Worm (Caenorhabditis elegans): ENCODE measurements around the gene twk-31.

The twk-31 gene

ce11 chrIII:11392740-11393139, 17.7 kb upstream of the twk-31 start:
- no peak for TF ChIP-seq unc-39 (tag; optimal IDR thresholded peaks at IDR 0.05)
- TF ChIP-seq ceh-9 (tag; optimal IDR thresholded peaks at IDR 0.05) = no peak
- no peak for TF ChIP-seq skn-1 (tag; optimal IDR thresholded peaks at IDR 0.05)
- TF ChIP-seq egl-5 (tag; optimal IDR thresholded peaks at IDR 0.05) = no peak
- TF ChIP-seq ztf-11 (tag; optimal IDR thresholded peaks at IDR 0.05) = no peak
- TF ChIP-seq ZK546.5 (tag; optimal IDR thresholded peaks at IDR 0.05) = no peak
- TF ChIP-seq fkh-10 (GFP tag; optimal IDR thresholded peaks at IDR 0.05) = no peak

ce11 chrIII:11393162-11393561, 17.3 kb upstream of the twk-31 start, which contains the start of gene nlp-21:
TSS of gene nlp-21 (minus strand) at chrIII:11393262.
- TF ChIP-seq lsy-12 (tag; optimal IDR thresholded peaks at IDR 0.05) = no peak
- TF ChIP-seq egl-5 (tag; optimal IDR thresholded peaks at IDR 0.05) = no peak
- no peak for TF ChIP-seq unc-62 (GFP tag; optimal IDR thresholded peaks at IDR 0.05)
- TF ChIP-seq nhr-77 (tag; optimal IDR thresholded peaks at IDR 0.05) = no peak
- no peak for TF ChIP-seq daf-12 (tag; optimal IDR thresholded peaks at IDR 0.05)

- no peak for TF ChIP-seq tbx-2 (tag; optimal IDR thresholded peaks at IDR 0.05)
- no peak for TF ChIP-seq ceh-82 (tag; optimal IDR thresholded peaks at IDR 0.05)
- TF ChIP-seq daf-12 (tag; optimal IDR thresholded peaks at IDR 0.05) = no peak
- TF ChIP-seq sea-2 (GFP tag; optimal IDR thresholded peaks at IDR 0.05) = no peak
- no peak for TF ChIP-seq nhr-76 (tag; optimal IDR thresholded peaks at IDR 0.05)
- no peak for TF ChIP-seq nhr-43 (tag; optimal IDR thresholded peaks at IDR 0.05; ENCODE audit: poor library complexity, severe bottlenecking)
Observed at ce11 chrIII:11397499-11397898, 13.0 kb upstream of the twk-31 start, which contains the start of gene Y47D3B.3. TSS of gene Y47D3B.3 (plus strand) at chrIII:11397799.

ce11 chrIII:11402717-11403116, 7.8 kb upstream of the twk-31 start, which contains the start of gene Y47D3B.12:
TSS of gene Y47D3B.12 (plus strand) at chrIII:11403017.
- no peak for TF ChIP-seq eor-1 (tag; optimal IDR thresholded peaks at IDR 0.05)
- no peak for TF ChIP-seq ceh-82 (tag; optimal IDR thresholded peaks at IDR 0.05)
- no peak for TF ChIP-seq nhr-77 (tag; optimal IDR thresholded peaks at IDR 0.05)
- TF ChIP-seq mdl-1 (tag; optimal IDR thresholded peaks at IDR 0.05) = no peak
- no peak for TF ChIP-seq unc-62 (GFP tag; optimal IDR thresholded peaks at IDR 0.05)
- TF ChIP-seq jun-1 (tag; optimal IDR thresholded peaks at IDR 0.05) = no peak
- TF ChIP-seq pha-4 (tag; optimal IDR thresholded peaks at IDR 0.05) = no peak
- no peak for TF ChIP-seq tbx-2 (tag; optimal IDR thresholded peaks at IDR 0.05)
- no peak for TF ChIP-seq lin-39 (tag; optimal IDR thresholded peaks at IDR 0.05)
- no peak for TF ChIP-seq unc-39 (tag; optimal IDR thresholded peaks at IDR 0.05)
- TF ChIP-seq pqm-1 (tag; optimal IDR thresholded peaks at IDR 0.05) = no peak
- TF ChIP-seq ztf-4 (tag; optimal IDR thresholded peaks at IDR 0.05) = no peak
- no peak for TF ChIP-seq nhr-11 (tag; optimal IDR thresholded peaks at IDR 0.05)
- TF ChIP-seq lin-15B (tag; optimal IDR thresholded peaks at IDR 0.05) = no peak
- TF ChIP-seq fkh-2 (tag; optimal IDR thresholded peaks at IDR 0.05) = no peak
- TF ChIP-seq nhr-237 (tag; optimal IDR thresholded peaks at IDR 0.05) = no peak
- no peak for TF ChIP-seq ztf-11 (tag; optimal IDR thresholded peaks at IDR 0.05)

- no peak for TF ChIP-seq egl-5 (tag; optimal IDR thresholded peaks at IDR 0.05)
- no peak for TF ChIP-seq nhr-25 (tag; optimal IDR thresholded peaks at IDR 0.05)
- no peak for TF ChIP-seq R02D3.7 (tag; optimal IDR thresholded peaks at IDR 0.05)
- TF ChIP-seq aly-2 (tag; optimal IDR thresholded peaks at IDR 0.05) = no peak
Observed at ce11 chrIII:11405049-11405448, 5.4 kb upstream of the twk-31 start, which contains the start of gene Y47D3B.4. TSS of gene Y47D3B.4 (plus strand) at chrIII:11405349.

- no peak for TF ChIP-seq fos-1 (tag; optimal IDR thresholded peaks at IDR 0.05)
- no peak for TF ChIP-seq sea-2 (GFP tag; optimal IDR thresholded peaks at IDR 0.05)
- TF ChIP-seq nfya-1 (tag; optimal IDR thresholded peaks at IDR 0.05; ENCODE audit: insufficient read depth) = no peak
- no peak for TF ChIP-seq R02D3.7 (tag; optimal IDR thresholded peaks at IDR 0.05)
- no peak for TF ChIP-seq zag-1 (tag; optimal IDR thresholded peaks at IDR 0.05)
- TF ChIP-seq hmg-11 (tag; optimal IDR thresholded peaks at IDR 0.05) = no peak
- no peak for TF ChIP-seq ceh-16 (tag; optimal IDR thresholded peaks at IDR 0.05)
- TF ChIP-seq nhr-43 (tag; optimal IDR thresholded peaks at IDR 0.05; ENCODE audit: poor library complexity, severe bottlenecking) = no peak
- TF ChIP-seq ceh-82 (tag; optimal IDR thresholded peaks at IDR 0.05) = no peak
- TF ChIP-seq elt-2 (tag; optimal IDR thresholded peaks at IDR 0.05) = no peak
Observed at ce11 chrIII:11419551-11419950, 9.1 kb downstream of the twk-31 start.
